Worm (Caenorhabditis elegans) whole organism, L3 larva: ENCODE data around the gene nasp-2.

ENCODE experiments used
- ama-1 ChIP-seq: fragments of 150-350 bp; optimal IDR thresholded peaks from 2 replicates; lab custom pipeline; 2018
- fkh-2 ChIP-seq: fragments of 150-350 bp; optimal IDR thresholded peaks from 2 replicates; lab custom pipeline; 2014; ENCODE audit warnings: missing biosample characterization, missing genetic modification reagents, missing genetic modification characterization
- nhr-23 ChIP-seq: fragments of 150-350 bp; optimal IDR thresholded peaks from 2 replicates; lab custom pipeline; 2014; ENCODE audit warnings: missing biosample characterization, missing genetic modification reagents, missing genetic modification characterization

DNA sequence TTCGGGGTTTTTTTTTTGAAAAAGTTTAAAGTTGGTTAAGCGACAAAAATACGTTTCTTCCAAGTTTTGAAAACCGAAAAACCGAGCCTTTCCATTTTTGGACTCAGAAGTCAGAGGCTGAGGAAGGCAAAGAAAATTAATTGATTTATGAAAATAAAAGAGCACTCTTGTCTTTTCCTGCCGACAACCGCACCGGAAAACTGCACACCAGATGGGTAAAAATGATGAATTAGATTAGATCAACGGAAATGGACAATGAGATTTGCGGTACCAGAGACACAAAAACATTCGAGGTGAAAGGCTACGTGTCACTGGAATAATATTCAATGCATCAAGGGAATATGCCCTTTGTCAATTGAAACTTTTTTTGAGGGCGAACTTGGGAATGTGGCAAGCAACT, 17.6 kb downstream of the nasp-2 start:
- TF ChIP-seq ama-1 (lab: Kevin White, UChicago) = no peak
- no peak for TF ChIP-seq nhr-23 (tag; lab: Kevin White, UChicago)
- no peak for TF ChIP-seq fkh-2 (tag; lab: Kevin White, UChicago)
